Fruit fly (Drosophila melanogaster): Measurements from ENCODE around the gene Atg14.
A peak's percentile ranks its signal among the peaks of the same experiment; 100 is the strongest.

Gene Atg14

dm6 chr3R:29112398-29113150 is 3.6 kb upstream of the Atg14 start, which contains the start of the genes alpha-Man-Ib and Pdhb (continued):
- TF ChIP-seq acj6 (GFP tag; optimal IDR thresholded peaks at IDR 0.05) = peak; percentile 73
- TF ChIP-seq fd59A (GFP tag; optimal IDR thresholded peaks at IDR 0.05) = peak; percentile 2
- peak; percentile 57; the same call in 1 of the 2 replicates for TF ChIP-seq Gug (GFP tag; IDR thresholded peaks at IDR 0.05)
- TF ChIP-seq CG6808 (GFP tag; optimal IDR thresholded peaks at IDR 0.05) = no peak
- TF ChIP-seq spab (GFP tag; optimal IDR thresholded peaks at IDR 0.05) = no peak
- TF ChIP-seq Eip75B (GFP tag; optimal IDR thresholded peaks at IDR 0.05) = no peak
- no peak for TF ChIP-seq Met (GFP tag; optimal IDR thresholded peaks at IDR 0.05)
- TF ChIP-seq dsx (GFP tag; optimal IDR thresholded peaks at IDR 0.05; ENCODE audit: poor library complexity, severe bottlenecking) = no peak
- TF ChIP-seq CG8119 (GFP tag; IDR thresholded peaks at IDR 0.05) = no peak
- TF ChIP-seq cyc (GFP tag; optimal IDR thresholded peaks at IDR 0.05) = peak; percentile 55
- TF ChIP-seq OdsH (GFP tag; optimal IDR thresholded peaks at IDR 0.05) = no peak
- peak; percentile 65; the same call in 2 of the 3 replicates for TF ChIP-seq CG6163 (GFP tag; IDR thresholded peaks at IDR 0.05)
- TF ChIP-seq CG10631 (GFP tag; optimal IDR thresholded peaks at IDR 0.05) = no peak
- no peak for TF ChIP-seq CG16779 (tag; optimal IDR thresholded peaks at IDR 0.05)
- TF ChIP-seq pdm3 (GFP tag; optimal IDR thresholded peaks at IDR 0.05) = no peak
- no peak for TF ChIP-seq CG6854 (GFP tag; optimal IDR thresholded peaks at IDR 0.05)
- no peak for TF ChIP-seq Hr39 (GFP tag; optimal IDR thresholded peaks at IDR 0.05)
- TF ChIP-seq Hr38 (GFP tag; optimal IDR thresholded peaks at IDR 0.05) = no peak
- peak; percentile 14 for TF ChIP-seq CG11762 (GFP tag; optimal IDR thresholded peaks at IDR 0.05; ENCODE audit: insufficient read depth)
- TF ChIP-seq Ets96B (tag; optimal IDR thresholded peaks at IDR 0.05) = no peak
- no peak for TF ChIP-seq CG6276 (GFP tag; optimal IDR thresholded peaks at IDR 0.05)
- no peak for TF ChIP-seq dac (GFP tag; optimal IDR thresholded peaks at IDR 0.05)
- peak; percentile 31 for TF ChIP-seq CG8632 (GFP tag; optimal IDR thresholded peaks at IDR 0.05)
- TF ChIP-seq CG4318 (GFP tag; optimal IDR thresholded peaks at IDR 0.05) = no peak
- TF ChIP-seq CG3032 (tag; optimal IDR thresholded peaks at IDR 0.05) = peak; percentile 77
- TF ChIP-seq CG32006 (GFP tag; optimal IDR thresholded peaks at IDR 0.05) = no peak
- no peak for TF ChIP-seq CG3919 (GFP tag; optimal IDR thresholded peaks at IDR 0.05)
- no peak for TF ChIP-seq Blimp-1 (GFP tag; optimal IDR thresholded peaks at IDR 0.05)
- no peak for TF ChIP-seq salr (GFP tag; optimal IDR thresholded peaks at IDR 0.05)
- TF ChIP-seq Lpt (GFP tag; optimal IDR thresholded peaks at IDR 0.05) = no peak
- TF ChIP-seq Eip93F (GFP tag; optimal IDR thresholded peaks at IDR 0.05) = peak; percentile 63
- peak; percentile 31 for TF ChIP-seq CG7368 (GFP tag; optimal IDR thresholded peaks at IDR 0.05)
- no peak for TF ChIP-seq Hr4 (GFP tag; optimal IDR thresholded peaks at IDR 0.05)
- TF ChIP-seq CG8319 (GFP tag; optimal IDR thresholded peaks at IDR 0.05) = no peak
- TF ChIP-seq eg (GFP tag; IDR thresholded peaks at IDR 0.05) = peak; percentile 71
- no peak for TF ChIP-seq Eip78C (GFP tag)
- TF ChIP-seq CG10669 (GFP tag; optimal IDR thresholded peaks at IDR 0.05) = no peak

DNA sequence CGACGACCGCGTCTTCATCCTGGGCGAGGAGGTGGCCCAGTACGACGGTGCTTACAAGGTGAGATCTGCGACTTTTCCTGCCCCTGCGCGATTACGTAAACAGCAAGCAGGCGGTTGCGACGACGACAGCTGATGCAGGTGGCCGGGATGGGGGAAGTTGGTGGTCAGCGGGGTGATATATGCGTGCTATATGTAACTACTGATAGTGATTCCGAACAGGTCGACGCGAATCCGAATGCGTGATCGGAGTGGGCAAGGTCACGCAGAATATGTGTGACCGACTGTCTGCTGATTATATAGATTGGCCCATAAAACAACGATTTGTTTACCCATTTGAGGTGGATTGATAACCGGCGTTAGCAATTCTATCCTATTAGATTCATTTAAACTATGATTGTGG is 2.8 kb upstream of the Atg14 start:
- TF ChIP-seq Eip75B (GFP tag; optimal IDR thresholded peaks at IDR 0.05) = no peak
- TF ChIP-seq OdsH (GFP tag; optimal IDR thresholded peaks at IDR 0.05) = no peak
- no peak for TF ChIP-seq Sox102F (GFP tag; optimal IDR thresholded peaks at IDR 0.05)
- TF ChIP-seq fd59A (GFP tag; optimal IDR thresholded peaks at IDR 0.05) = no peak
- TF ChIP-seq CG10669 (GFP tag; optimal IDR thresholded peaks at IDR 0.05) = no peak
- TF ChIP-seq vri (GFP tag; optimal IDR thresholded peaks at IDR 0.05) = peak; percentile 51
- TF ChIP-seq Gug (GFP tag; IDR thresholded peaks at IDR 0.05) = no peak

Data from whole organism, prepupa.